Worm (Caenorhabditis elegans): ENCODE results near the gene ZK354.7.
"Not testable (repeated sequence)": the region's sequence is repeated elsewhere in the genome, so short reads cannot be mapped to it uniquely, and the experiment has no call there.

ZK354.7 gene

DNA sequence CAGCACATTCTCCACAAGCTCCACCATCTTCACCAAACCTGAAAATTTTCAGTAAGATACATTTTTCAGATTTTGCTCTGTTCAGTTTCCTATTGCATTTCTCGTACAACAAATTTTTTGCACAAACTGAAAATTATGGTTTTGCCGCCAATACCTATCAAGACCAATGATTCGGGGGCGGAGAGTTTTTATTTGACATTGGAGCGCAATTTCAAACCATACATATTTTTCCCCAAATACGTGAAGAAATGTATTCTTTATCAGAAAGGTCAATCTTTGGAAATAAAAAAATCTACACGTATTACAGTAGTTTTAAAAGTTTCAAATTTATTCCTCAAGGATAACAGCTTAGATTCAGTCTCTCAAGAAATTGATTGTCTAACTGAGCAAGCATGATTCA is 36.5 kb downstream of the ZK354.7 start, which contains the start of gene F36H12.5:
Gene F36H12.5, plus strand, starts transcription at position 301 of the 400 bp plus-strand sequence.
- TF ChIP-seq nhr-11 (tag; optimal IDR thresholded peaks at IDR 0.05) (no peak), F10B5.3 (tag; optimal IDR thresholded peaks at IDR 0.05) (no peak)

DNA sequence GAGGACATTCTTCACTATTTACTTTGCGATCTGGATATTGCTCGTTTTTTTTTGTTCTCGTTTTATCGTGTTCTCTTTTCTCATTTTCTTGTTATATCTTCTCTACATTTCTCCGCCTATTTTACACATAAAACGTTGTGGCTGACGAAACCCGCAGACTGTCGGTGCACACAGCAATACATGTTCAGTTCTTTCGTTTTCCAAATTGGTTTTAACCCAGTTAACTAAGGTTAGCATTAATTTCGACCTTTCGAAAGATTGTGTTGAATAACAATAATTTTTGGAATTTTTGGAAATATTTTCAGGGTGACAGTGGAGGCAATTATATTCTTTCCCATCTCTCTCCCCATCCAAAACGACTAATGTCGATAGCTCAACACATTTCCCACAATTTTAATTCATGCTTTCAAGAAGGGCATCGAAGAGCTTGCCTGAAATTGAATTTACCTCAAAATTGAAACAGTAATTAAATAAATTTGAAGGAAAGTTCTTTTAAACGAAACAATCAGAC is 38.2 kb downstream of the ZK354.7 start:
- TF ChIP-seq Y105C5A.15 (GFP tag; IDR thresholded peaks at IDR 0.05) = 0 out of 2 replicates have a peak, but pooled peaks have one; percentile 25
- peak; percentile 60 for TF ChIP-seq lin-38 (GFP tag; IDR thresholded peaks at IDR 0.05)
- peak; percentile 77 for TF ChIP-seq T26A8.4 (GFP tag; IDR thresholded peaks at IDR 0.05)
- TF ChIP-seq unc-62 (GFP tag; optimal IDR thresholded peaks at IDR 0.05 in 1 of 2) = peak in 1 of 2 experiments; percentile 31
- not testable (repeated sequence) for TF ChIP-seq unc-62 (tag; optimal IDR thresholded peaks at IDR 0.05)
- 0 out of 2 replicates have a peak, but pooled peaks have one; percentile 35 for TF ChIP-seq ceh-44 (GFP tag; IDR thresholded peaks at IDR 0.05)
- peak; percentile 72 for TF ChIP-seq mdt-29 (GFP tag; IDR thresholded peaks at IDR 0.05)
- 0 out of 2 replicates have a peak, but pooled peaks have one; percentile 30 for TF ChIP-seq F44E2.7 (GFP tag; IDR thresholded peaks at IDR 0.05)
- TF ChIP-seq F49E8.2 (tag; optimal IDR thresholded peaks at IDR 0.05; ENCODE audit: borderline replicate concordance) = peak; percentile 56
- TF ChIP-seq aha-1 (tag) = peak; percentile 57
- peak; percentile 97 for TF ChIP-seq snpc-1.2 (GFP tag; IDR thresholded peaks at IDR 0.05)
- TF ChIP-seq ama-1 (optimal IDR thresholded peaks at IDR 0.05) = peak; percentile 32
- TF ChIP-seq arid-1 (GFP tag; conservative IDR thresholded peaks at IDR 0.05) = 0 out of 2 replicates have a peak, but pooled peaks have one; percentile 28
- peak; percentile 30; the same call in 1 of the 2 replicates for TF ChIP-seq Y48G9A.11 (GFP tag; IDR thresholded peaks at IDR 0.05)

DNA sequence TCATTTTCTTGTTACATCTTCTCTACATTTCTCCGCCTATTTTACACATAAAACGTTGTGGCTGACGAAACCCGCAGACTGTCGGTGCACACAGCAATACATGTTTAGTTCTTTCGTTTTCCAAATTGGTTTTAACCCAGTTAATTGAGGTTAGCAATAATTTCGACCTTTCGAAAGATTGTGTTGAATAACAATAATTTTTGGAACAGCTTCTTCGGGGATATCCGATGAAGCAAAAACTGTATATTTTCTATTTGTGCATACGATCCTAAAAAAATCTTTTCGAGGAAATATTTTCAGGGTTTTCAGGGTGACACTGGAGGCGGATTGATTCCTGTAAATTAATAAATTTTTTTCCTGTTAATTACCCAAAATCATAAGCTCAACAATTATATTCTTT is 41.1 kb downstream of the ZK354.7 start:
- TF ChIP-seq unc-62 (GFP tag; optimal IDR thresholded peaks at IDR 0.05 in 1 of 2) = peak in 1 of 2 experiments; percentile 57
- TF ChIP-seq unc-62 (tag; optimal IDR thresholded peaks at IDR 0.05) = not testable (repeated sequence)
- TF ChIP-seq lin-38 (GFP tag; IDR thresholded peaks at IDR 0.05) = peak; percentile 39; the same call in 1 of the 2 replicates
- 0 out of 2 replicates have a peak, but pooled peaks have one; percentile 32 for TF ChIP-seq mdt-29 (GFP tag; IDR thresholded peaks at IDR 0.05)
- peak; percentile 98 for TF ChIP-seq snpc-1.2 (GFP tag; IDR thresholded peaks at IDR 0.05)
- TF ChIP-seq php-3 (GFP tag; IDR thresholded peaks at IDR 0.05) = 0 out of 2 replicates have a peak, but pooled peaks have one; percentile 30
- TF ChIP-seq T26A8.4 (GFP tag; IDR thresholded peaks at IDR 0.05) = peak; percentile 65

DNA sequence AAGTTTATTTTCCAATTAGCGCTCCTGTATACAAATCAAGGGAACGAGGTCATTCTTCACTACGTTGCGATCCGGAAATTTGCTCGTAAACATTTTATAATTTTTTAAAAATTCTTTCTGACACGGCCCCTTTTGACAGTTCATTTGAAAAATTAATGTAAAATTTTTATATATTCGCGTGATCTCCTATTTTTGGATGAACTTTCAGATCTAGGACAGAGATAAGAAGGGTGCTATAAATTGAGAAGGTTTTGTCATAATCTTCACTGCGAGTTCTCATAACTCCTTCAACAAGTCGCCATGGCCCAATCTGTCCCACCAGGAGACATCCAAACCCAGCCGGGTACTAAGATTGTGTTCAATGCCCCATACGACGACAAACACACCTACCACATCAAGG is 42.6 kb downstream of the ZK354.7 start, which contains the start of gene msp-19:
Gene msp-19, plus strand, starts transcription at position 301 of the 400 bp plus-strand sequence.
- TF ChIP-seq fkh-10 (GFP tag; optimal IDR thresholded peaks at IDR 0.05); D1046.2 (GFP tag; IDR thresholded peaks at IDR 0.05); saeg-2 (GFP tag; IDR thresholded peaks at IDR 0.05): not testable (repeated sequence)

DNA sequence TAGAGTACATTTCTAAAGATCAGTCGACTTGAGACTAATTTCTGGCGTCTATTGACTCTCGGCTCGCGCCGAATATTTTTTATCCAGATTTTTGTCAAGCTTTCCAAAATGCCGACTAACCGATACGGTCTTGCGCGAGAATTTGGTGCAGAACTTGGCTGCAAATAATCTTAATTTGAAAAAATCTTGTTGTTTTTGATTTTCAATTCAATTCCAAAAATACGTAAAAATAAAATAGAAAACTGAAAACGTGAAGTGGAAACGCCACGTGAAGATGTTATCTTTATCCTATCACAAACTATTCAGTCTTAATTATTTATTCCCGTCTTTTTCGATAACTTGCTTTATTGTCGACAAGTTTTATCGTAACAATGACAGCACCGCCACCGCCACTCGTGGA is 44.5 kb downstream of the ZK354.7 start, which contains the start of gene ttbk-2.1:
Gene ttbk-2.1, plus strand, starts transcription at position 301 of the 400 bp plus-strand sequence.
- not testable (repeated sequence) for TF ChIP-seq F44E2.7 (GFP tag; IDR thresholded peaks at IDR 0.05); duxl-1 (tag; optimal IDR thresholded peaks at IDR 0.05; ENCODE audit: poor library complexity); nhr-28 (tag; optimal IDR thresholded peaks at IDR 0.05)

DNA sequence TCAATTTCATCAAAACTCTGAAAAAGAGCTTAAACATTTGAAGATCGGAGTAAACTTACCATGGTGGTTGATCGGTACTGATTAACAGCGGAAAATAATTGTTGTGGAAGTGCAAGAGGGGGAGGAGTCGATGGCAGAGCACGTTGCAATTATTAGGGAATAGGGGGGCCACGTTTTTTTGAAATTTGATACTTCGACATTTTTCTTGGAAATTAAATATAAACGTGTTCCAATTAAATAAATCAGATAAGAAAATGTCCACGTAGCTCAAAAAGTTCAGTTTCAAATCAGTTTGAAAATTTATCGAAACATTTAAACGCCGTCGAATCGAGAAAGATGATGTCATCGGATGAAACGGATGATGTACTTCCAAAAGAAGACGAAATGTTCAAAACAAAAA is 46.2 kb downstream of the ZK354.7 start, which contains the start of gene F36H12.9:
Gene F36H12.9, plus strand, starts transcription at position 301 of the 400 bp plus-strand sequence.
- TF ChIP-seq hmg-1.1 (GFP tag; IDR thresholded peaks at IDR 0.05); dmd-8 (GFP tag; IDR thresholded peaks at IDR 0.05); nhr-76 (tag; optimal IDR thresholded peaks at IDR 0.05): not testable (repeated sequence)

DNA sequence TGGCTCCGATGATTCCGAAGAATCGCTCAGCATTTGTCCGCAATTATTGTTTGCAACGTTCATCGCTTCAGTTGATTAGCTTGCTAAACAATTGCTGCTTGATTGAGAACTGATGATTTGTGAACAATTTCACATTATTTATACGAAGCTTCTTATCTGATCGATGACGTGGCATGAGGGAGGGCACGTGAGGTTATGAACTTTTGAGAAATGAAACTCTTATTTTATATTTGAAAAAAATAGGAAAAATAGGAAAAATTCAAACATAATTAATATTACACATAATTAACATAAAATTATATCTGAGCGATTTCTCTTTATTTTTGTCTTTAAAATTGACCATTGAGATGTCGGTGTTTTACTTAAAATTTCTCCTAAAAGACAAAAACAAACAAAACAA is 48.3 kb downstream of the ZK354.7 start, which contains the start of gene F36H12.10:
Gene F36H12.10, minus strand, starts transcription at position 101 of the 400 bp plus-strand sequence.
- not testable (repeated sequence) for TF ChIP-seq ctbp-1 (GFP tag; IDR thresholded peaks at IDR 0.05); php-3 (GFP tag; IDR thresholded peaks at IDR 0.05); lin-39 (tag; optimal IDR thresholded peaks at IDR 0.05)

Data from whole organism, L4 larva.